Fruit fly (Drosophila melanogaster) whole organism, wandering third instar larva: Measurements from ENCODE around the gene CG10435.
A peak's percentile ranks its signal among the peaks of the same experiment; 100 is the strongest.

ENCODE experiments used
- Abd-B ChIP-seq: fragments of >200 bp; optimal IDR thresholded peaks from 2 replicates; lab custom pipeline; 2017; ENCODE audit warnings: missing biosample characterization, missing genetic modification characterization
- CG32264 ChIP-seq: fragments of 200-800 bp; sonication (Bioruptor generic); optimal IDR thresholded peaks from 2 replicates; lab custom pipeline; 2016; ENCODE audit warnings: missing biosample characterization, missing genetic modification characterization
- CG9705 ChIP-seq: fragments of 200-800 bp; sonication (Bioruptor generic); optimal IDR thresholded peaks from 2 replicates; lab custom pipeline; 2018; ENCODE audit warnings: missing biosample characterization, mild to moderate bottlenecking, missing genetic modification characterization
- CrebA ChIP-seq: fragments of 200-800 bp; sonication (Bioruptor generic); optimal IDR thresholded peaks from 2 replicates; lab custom pipeline; 2016; ENCODE audit warnings: missing biosample characterization, mild to moderate bottlenecking, missing genetic modification characterization, borderline replicate concordance
- Dif ChIP-seq: fragments of 200-275, 200-300 bp; sonication (Bioruptor generic); optimal IDR thresholded peaks from 2 replicates; lab custom pipeline; 2018; ENCODE audit warnings: missing biosample characterization, missing genetic modification characterization; ENCODE audit not compliant: partially characterized antibody
- GATAd ChIP-seq: sonication (Bioruptor generic); optimal IDR thresholded peaks from 2 replicates; lab custom pipeline; 2016; ENCODE audit warnings: missing biosample characterization, missing genetic modification characterization
- Hnf4 ChIP-seq: fragments of 200-800 bp; sonication (Bioruptor generic); optimal IDR thresholded peaks from 2 replicates; lab custom pipeline; 2016; ENCODE audit warnings: missing biosample characterization, mild to moderate bottlenecking, missing genetic modification characterization
- Hr78 ChIP-seq: fragments of >200 bp; optimal IDR thresholded peaks from 2 replicates; lab custom pipeline; 2017; ENCODE audit warnings: missing biosample characterization, missing genetic modification characterization
- Hr83 ChIP-seq: fragments of 200-300 bp; sonication (Bioruptor generic); optimal IDR thresholded peaks from 2 replicates; lab custom pipeline; 2016; ENCODE audit warnings: missing biosample characterization, mild to moderate bottlenecking, missing genetic modification characterization, moderate library complexity; ENCODE audit not compliant: poor library complexity, severe bottlenecking
- Myc ChIP-seq: fragments of >200 bp; optimal IDR thresholded peaks from 2 replicates; lab custom pipeline; 2017
- Rel ChIP-seq, 2 experiments: fragments of 200-800 bp; sonication (Bioruptor generic) in 1 of 2; optimal IDR thresholded peaks; 2 replicates in 1 of 2; 3 replicates in 1 of 2; lab custom pipeline; 2016 to 2019; ENCODE audit warnings: mild to moderate bottlenecking in 2 of 2, missing biosample characterization in 2 of 2, missing genetic modification characterization in 2 of 2, moderate library complexity in 1 of 2
- Vsx2 ChIP-seq: fragments of 200-300, 225-300 bp; sonication (Bioruptor generic); optimal IDR thresholded peaks from 2 replicates; lab custom pipeline; 2018; ENCODE audit warnings: missing biosample characterization, missing genetic modification characterization; ENCODE audit not compliant: partially characterized antibody
- br ChIP-seq: fragments of 200-800 bp; sonication (Bioruptor generic); optimal IDR thresholded peaks from 2 replicates; lab custom pipeline; 2016; ENCODE audit warnings: missing biosample characterization, missing genetic modification characterization
- brk ChIP-seq: fragments of 200-800 bp; sonication (Bioruptor generic); optimal IDR thresholded peaks from 2 replicates; lab custom pipeline; 2016; ENCODE audit warnings: missing biosample characterization, mild to moderate bottlenecking, missing genetic modification characterization
- dl ChIP-seq, 2 experiments: fragments of 175-275, 200-275 bp in 1 of 2; fragments of 200-275 bp in 1 of 2; sonication (Bioruptor generic); optimal IDR thresholded peaks; lab custom pipeline; 2018; ENCODE audit warnings: mild to moderate bottlenecking in 2 of 2, missing biosample characterization in 2 of 2, missing genetic modification characterization in 2 of 2, moderate library complexity in 2 of 2; ENCODE audit not compliant: partially characterized antibody in 2 of 2, insufficient read depth in 1 of 2
- dmrt93B ChIP-seq: fragments of 200-800 bp; sonication (Bioruptor generic); optimal IDR thresholded peaks from 2 replicates; lab custom pipeline; 2018; ENCODE audit warnings: missing biosample characterization, mild to moderate bottlenecking, missing genetic modification characterization
- ey ChIP-seq: fragments of 200-800 bp; sonication (Bioruptor generic); optimal IDR thresholded peaks from 2 replicates; lab custom pipeline; 2016; ENCODE audit warnings: missing biosample characterization, missing genetic modification characterization
- foxo ChIP-seq, 2 experiments: fragments of 200-800 bp; sonication (Bioruptor generic); optimal IDR thresholded peaks; 2 replicates in 1 of 2; 3 replicates in 1 of 2; lab custom pipeline; 2016 to 2017; ENCODE audit warnings: missing biosample characterization in 2 of 2, missing genetic modification characterization in 2 of 2
- fru ChIP-seq: fragments of 200-800 bp; sonication (Bioruptor generic); optimal IDR thresholded peaks from 3 replicates; lab custom pipeline; 2016; ENCODE audit warnings: missing biosample characterization, mild to moderate bottlenecking, missing genetic modification characterization
- h ChIP-seq: fragments of 200-800 bp; sonication (Bioruptor generic); optimal IDR thresholded peaks from 3 replicates; lab custom pipeline; 2016; ENCODE audit warnings: missing biosample characterization, mild to moderate bottlenecking, missing genetic modification characterization
- lola ChIP-seq: fragments of >200 bp; optimal IDR thresholded peaks from 2 replicates; lab custom pipeline; 2017; ENCODE audit warnings: missing biosample characterization, missing genetic modification characterization
- psq ChIP-seq: fragments of 200-800 bp; sonication (Bioruptor generic); optimal IDR thresholded peaks from 3 replicates; lab custom pipeline; 2017; ENCODE audit warnings: missing biosample characterization, mild to moderate bottlenecking, missing genetic modification characterization, moderate library complexity
- sage ChIP-seq: fragments of 200-800 bp; sonication (Bioruptor generic); optimal IDR thresholded peaks from 2 replicates; lab custom pipeline; 2016; ENCODE audit warnings: missing biosample characterization, mild to moderate bottlenecking, missing genetic modification characterization
- sv ChIP-seq: fragments of 200-800 bp; sonication (Bioruptor generic); optimal IDR thresholded peaks from 3 replicates; lab custom pipeline; 2016; ENCODE audit warnings: missing biosample characterization, missing genetic modification characterization
- tai ChIP-seq: sonication (Bioruptor generic); optimal IDR thresholded peaks from 2 replicates; lab custom pipeline; 2016; ENCODE audit warnings: missing biosample characterization, missing genetic modification characterization
- usp ChIP-seq: fragments of >200 bp; optimal IDR thresholded peaks from 2 replicates; lab custom pipeline; 2017; ENCODE audit warnings: missing biosample characterization, missing genetic modification characterization
- woc ChIP-seq: sonication (Bioruptor generic); optimal IDR thresholded peaks from 2 replicates; lab custom pipeline; 2016; ENCODE audit warnings: missing biosample characterization, mild to moderate bottlenecking, missing genetic modification characterization

Gene CG10435

dm6 chr3R:7968958-7969701 is 43.9 kb downstream of the CG10435 start:
- no peak for TF ChIP-seq sv (GFP tag; lab: Kevin White, UChicago)
- no peak for TF ChIP-seq Rel (GFP tag; optimal IDR thresholded peaks at IDR 0.05; lab: Kevin White, UChicago)
- TF ChIP-seq Rel (tag; optimal IDR thresholded peaks at IDR 0.05; lab: Kevin White, UChicago): peak; percentile 1
- no peak for TF ChIP-seq GATAd (GFP tag; lab: Kevin White, UChicago)
- no peak for TF ChIP-seq lola
- TF ChIP-seq usp: no peak
- peak; percentile 0 for TF ChIP-seq Vsx2 (GFP tag; lab: Kevin White, UChicago)
- no peak for TF ChIP-seq fru (GFP tag; lab: Kevin White, UChicago)
- TF ChIP-seq Myc (lab: Kevin White, UChicago): no peak
- TF ChIP-seq dl (GFP tag; optimal IDR thresholded peaks at IDR 0.05; lab: Kevin White, UChicago; ENCODE audit: insufficient read depth in 1 of 2, partially characterized antibody in 2 of 2): peak in 1 of 2 experiments; percentile 25
- TF ChIP-seq foxo (GFP tag; optimal IDR thresholded peaks at IDR 0.05; lab: Kevin White, UChicago): no peak
- no peak for TF ChIP-seq woc

DNA sequence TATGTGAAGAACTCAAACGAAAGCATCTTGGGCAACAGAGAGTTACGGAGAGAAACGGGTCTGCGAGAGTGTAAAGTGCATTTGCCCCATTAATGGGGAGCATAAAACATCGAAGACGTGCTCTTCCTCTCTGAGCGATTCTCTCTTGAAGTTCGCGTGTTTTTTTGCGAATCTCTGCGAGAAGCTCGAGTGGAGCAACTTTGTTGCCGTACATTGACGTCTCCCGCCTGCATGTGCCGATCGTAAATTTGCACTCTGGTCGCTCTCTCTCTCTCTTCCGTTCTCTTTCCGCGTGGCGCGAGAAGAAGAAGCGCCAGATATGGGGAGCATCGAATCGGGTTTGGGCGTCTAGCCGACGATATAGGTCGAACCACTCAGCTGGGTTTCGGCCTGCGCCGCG is 45.2 kb downstream of the CG10435 start:
- TF ChIP-seq foxo (GFP tag; optimal IDR thresholded peaks at IDR 0.05; lab: Kevin White, UChicago): peak in 1 of 2 experiments; percentile 27
- peak; percentile 87 for TF ChIP-seq CrebA (GFP tag; lab: Kevin White, UChicago)
- TF ChIP-seq tai (GFP tag; lab: Kevin White, UChicago): no peak
- peak; percentile 52 for TF ChIP-seq Vsx2 (GFP tag; lab: Kevin White, UChicago)
- peak; percentile 16 for TF ChIP-seq Hr83 (GFP tag; lab: Kevin White, UChicago)
- no peak for TF ChIP-seq Hnf4
- no peak for TF ChIP-seq dmrt93B (GFP tag; lab: Kevin White, UChicago)
- TF ChIP-seq Dif: peak; percentile 93
- TF ChIP-seq dl (GFP tag; optimal IDR thresholded peaks at IDR 0.05; lab: Kevin White, UChicago; ENCODE audit: insufficient read depth in 1 of 2, partially characterized antibody in 2 of 2): peak; percentile 87 to 93
- no peak for TF ChIP-seq ey
- TF ChIP-seq brk (GFP tag; lab: Kevin White, UChicago): no peak
- TF ChIP-seq h (GFP tag; lab: Kevin White, UChicago): peak; percentile 5
- TF ChIP-seq Hr78 (GFP tag; lab: Kevin White, UChicago): no peak
- peak; percentile 82 for TF ChIP-seq Rel (GFP tag; optimal IDR thresholded peaks at IDR 0.05; lab: Kevin White, UChicago)
- TF ChIP-seq Rel (tag; optimal IDR thresholded peaks at IDR 0.05; lab: Kevin White, UChicago): no peak
- TF ChIP-seq woc: peak; percentile 34

DNA sequence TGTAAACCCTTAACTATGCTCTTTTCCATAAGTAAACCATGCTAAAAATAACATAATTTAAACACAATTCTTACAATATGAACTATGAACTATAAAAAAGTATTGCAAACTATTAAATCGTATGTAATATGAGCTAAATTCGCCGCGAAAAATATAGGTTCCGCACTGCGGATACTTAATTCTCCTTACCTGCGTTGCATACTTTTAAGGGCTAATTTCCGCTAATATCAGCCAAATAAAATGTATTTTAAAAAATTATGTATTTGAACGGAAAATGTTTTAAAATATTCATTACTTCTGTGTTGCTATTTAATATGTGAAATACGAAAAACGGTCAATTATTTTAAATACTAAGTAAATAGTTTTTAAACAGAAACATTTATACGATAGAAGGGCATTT is 45.7 kb downstream of the CG10435 start, which contains the start of gene dsx:
Gene dsx (minus strand): TSS at position 62 of the 400 bp plus-strand sequence.
- no peak for TF ChIP-seq Dif
- TF ChIP-seq CG32264 (GFP tag; lab: Kevin White, UChicago): no peak
- TF ChIP-seq sage: no peak
- no peak for TF ChIP-seq Hnf4
- TF ChIP-seq CG9705 (GFP tag; lab: Kevin White, UChicago): peak; percentile 31
- peak; percentile 24 for TF ChIP-seq psq (GFP tag; lab: Kevin White, UChicago)
- TF ChIP-seq woc: peak; percentile 60
- peak; percentile 40 for TF ChIP-seq dmrt93B (GFP tag; lab: Kevin White, UChicago)

dm6 chr3R:7966544-7967264 is 46.3 kb downstream of the CG10435 start:
- TF ChIP-seq lola: no peak
- peak in 1 of 2 experiments; percentile 13 for TF ChIP-seq dl (GFP tag; optimal IDR thresholded peaks at IDR 0.05; lab: Kevin White, UChicago; ENCODE audit: insufficient read depth in 1 of 2, partially characterized antibody in 2 of 2)
- TF ChIP-seq Dif: peak; percentile 77
- peak; percentile 62 for TF ChIP-seq Vsx2 (GFP tag; lab: Kevin White, UChicago)

dm6 chr3R:7964751-7965319 is 48.2 kb downstream of the CG10435 start:
- TF ChIP-seq fru (GFP tag; lab: Kevin White, UChicago) (peak; percentile 23), br (GFP tag; lab: Kevin White, UChicago) (peak; percentile 29), psq (GFP tag; lab: Kevin White, UChicago) (peak; percentile 33), h (GFP tag; lab: Kevin White, UChicago) (no peak), Dif (peak; percentile 60), Abd-B (GFP tag; lab: Kevin White, UChicago) (no peak), CG32264 (GFP tag; lab: Kevin White, UChicago) (no peak), woc (no peak), Rel (GFP tag; optimal IDR thresholded peaks at IDR 0.05; lab: Kevin White, UChicago) (no peak), Rel (tag; optimal IDR thresholded peaks at IDR 0.05; lab: Kevin White, UChicago) (no peak), sv (GFP tag; lab: Kevin White, UChicago) (no peak)
